Worm (Caenorhabditis elegans): ENCODE data around the gene srd-15.

Gene srd-15

ce11 chrV:5869227-5869626 is 36.9 kb downstream of the srd-15 start, which contains the start of gene F26F12.4:
Gene F26F12.4 (minus strand): TSS chrV:5869327.
- TF ChIP-seq fkh-10 (GFP tag; optimal IDR thresholded peaks at IDR 0.05) (no peak), tbx-7 (tag; optimal IDR thresholded peaks at IDR 0.05) (no peak), C38D4.7 (GFP tag; optimal IDR thresholded peaks at IDR 0.05) (no peak), ceh-31 (tag; optimal IDR thresholded peaks at IDR 0.05) (no peak), syd-9 (tag; optimal IDR thresholded peaks at IDR 0.05) (no peak), che-1 (tag; optimal IDR thresholded peaks at IDR 0.05) (no peak)

- TF ChIP-seq hlh-8 (tag; optimal IDR thresholded peaks at IDR 0.05) (no peak), npax-4 (tag; optimal IDR thresholded peaks at IDR 0.05) (no peak), C08G9.2 (tag; optimal IDR thresholded peaks at IDR 0.05) (no peak), hlh-30 (tag; optimal IDR thresholded peaks at IDR 0.05; ENCODE audit: insufficient read depth) (no peak), ceh-2 (tag; optimal IDR thresholded peaks at IDR 0.05) (no peak), fkh-10 (GFP tag; optimal IDR thresholded peaks at IDR 0.05) (no peak), fkh-6 (tag; optimal IDR thresholded peaks at IDR 0.05) (no peak), ceh-19 (GFP tag; optimal IDR thresholded peaks at IDR 0.05) (no peak), ztf-16 (tag; optimal IDR thresholded peaks at IDR 0.05) (no peak), elt-4 (tag; optimal IDR thresholded peaks at IDR 0.05) (no peak), unc-3 (GFP tag; conservative IDR thresholded peaks at IDR 0.05) (no peak), unc-3 (tag; optimal IDR thresholded peaks at IDR 0.05) (no peak), ceh-18 (tag; optimal IDR thresholded peaks at IDR 0.05) (no peak), unc-42 (tag; optimal IDR thresholded peaks at IDR 0.05) (no peak), ceh-6 (GFP tag; optimal IDR thresholded peaks at IDR 0.05) (no peak)
Measured at ce11 chrV:5865085-5865484, 41.1 kb downstream of the srd-15 start, which contains the start of gene F26F12.5. Gene F26F12.5 (minus strand): TSS chrV:5865185.

- TF ChIP-seq unc-55 (GFP tag; optimal IDR thresholded peaks at IDR 0.05) (no peak), zip-5 (tag; optimal IDR thresholded peaks at IDR 0.05) (no peak), sox-2 (GFP tag; IDR thresholded peaks at IDR 0.05) (no peak)
Measured at ce11 chrV:5862479-5863188, 43.5 kb downstream of the srd-15 start, which contains the start of gene F26F12.8. Gene F26F12.8 (minus strand): TSS chrV:5862529.

Data from whole organism, late embryonic.